Fruit fly (Drosophila melanogaster) whole organism, adult: ENCODE data around the gene CG15046.

Experiments
- CG11617 ChIP-seq: fragments of 200-800 bp; sonication (Bioruptor generic); optimal IDR thresholded peaks from 2 replicates; lab custom pipeline; 2017; ENCODE audit warnings: mild to moderate bottlenecking, missing biosample characterization, missing genetic modification reagents, missing genetic modification characterization
- CG12768 ChIP-seq: fragments of 200-800 bp; sonication (Bioruptor generic); optimal IDR thresholded peaks from 2 replicates; lab custom pipeline; 2017; ENCODE audit warnings: missing biosample characterization, missing genetic modification characterization, mild to moderate bottlenecking, moderate library complexity, missing genetic modification reagents
- CG14711 ChIP-seq: fragments of 200-800 bp; sonication (Bioruptor generic); optimal IDR thresholded peaks from 2 replicates; lab custom pipeline; 2018; ENCODE audit warnings: missing biosample characterization, mild to moderate bottlenecking, missing genetic modification characterization, moderate library complexity
- CG1620 ChIP-seq: fragments of 200-800 bp; sonication (Bioruptor generic); optimal IDR thresholded peaks from 2 replicates; lab custom pipeline; 2016; ENCODE audit warnings: missing biosample characterization, missing genetic modification characterization
- CG33017 ChIP-seq: fragments of 200-800 bp; sonication (Bioruptor generic); optimal IDR thresholded peaks from 2 replicates; lab custom pipeline; 2018; ENCODE audit warnings: missing biosample characterization, mild to moderate bottlenecking, missing genetic modification characterization, moderate library complexity
- CG7045 ChIP-seq: fragments of 200-800 bp; sonication (Bioruptor generic); optimal IDR thresholded peaks from 2 replicates; lab custom pipeline; 2017; ENCODE audit warnings: missing biosample characterization, mild to moderate bottlenecking, missing genetic modification characterization
- CG7101 ChIP-seq: fragments of 200-800 bp; sonication (Bioruptor generic); optimal IDR thresholded peaks from 2 replicates; lab custom pipeline; 2018; ENCODE audit warnings: missing biosample characterization, mild to moderate bottlenecking, missing genetic modification characterization, moderate library complexity
- Clk ChIP-seq: fragments of 200-800 bp; sonication (Bioruptor generic); optimal IDR thresholded peaks from 2 replicates; lab custom pipeline; 2017; ENCODE audit warnings: missing biosample characterization, missing genetic modification characterization
- Crg-1 ChIP-seq: fragments of 200-800 bp; sonication (Bioruptor generic); optimal IDR thresholded peaks from 2 replicates; lab custom pipeline; 2016; ENCODE audit warnings: missing biosample characterization, missing genetic modification characterization
- Hr96 ChIP-seq: fragments of 200-800 bp; sonication (Bioruptor generic); optimal IDR thresholded peaks from 2 replicates; lab custom pipeline; 2016; ENCODE audit warnings: missing biosample characterization, missing genetic modification characterization
- Mnt ChIP-seq: fragments of 200-800 bp; sonication (Bioruptor generic); optimal IDR thresholded peaks from 2 replicates; lab custom pipeline; 2016; ENCODE audit warnings: missing biosample characterization, mild to moderate bottlenecking, missing genetic modification characterization
- bab1 ChIP-seq: fragments of 200-800 bp; sonication (Bioruptor generic); optimal IDR thresholded peaks from 3 replicates; lab custom pipeline; 2019; ENCODE audit warnings: missing biosample characterization, mild to moderate bottlenecking, missing genetic modification characterization, moderate library complexity
- ovo ChIP-seq: fragments of 200-800 bp; sonication (Bioruptor generic); optimal IDR thresholded peaks from 2 replicates; lab custom pipeline; 2016; ENCODE audit warnings: missing biosample characterization, missing genetic modification characterization
- pad ChIP-seq: fragments of 200-800 bp; sonication (Bioruptor generic); optimal IDR thresholded peaks from 3 replicates; lab custom pipeline; 2017; ENCODE audit warnings: missing biosample characterization, missing genetic modification characterization, mild to moderate bottlenecking, moderate library complexity, missing genetic modification reagents
- toe ChIP-seq: fragments of 200-800 bp; sonication (Bioruptor generic); optimal IDR thresholded peaks from 2 replicates; lab custom pipeline; 2016; ENCODE audit warnings: missing biosample characterization, missing genetic modification characterization

The CG15046 gene

DNA sequence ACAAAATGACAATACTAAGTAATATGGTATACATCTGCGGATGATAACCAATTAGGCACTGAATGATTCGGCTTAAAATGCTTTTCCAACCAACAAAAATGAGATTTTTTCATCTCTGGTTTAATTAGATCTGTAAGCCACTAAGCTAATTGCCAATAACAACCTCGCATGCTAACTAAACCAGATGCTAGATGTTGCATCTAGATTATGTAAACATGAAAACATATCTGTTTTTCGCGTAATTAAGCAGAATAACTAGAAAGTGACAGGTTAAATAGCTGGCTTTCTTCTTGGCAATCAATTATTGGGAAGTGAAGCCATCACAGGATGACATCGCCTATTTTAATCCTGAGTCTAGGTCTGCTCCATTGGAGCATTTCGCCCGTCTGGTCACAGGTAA is 50.1 kb downstream of the CG15046 start, which contains the start of gene CG43841:
Gene CG43841 (plus strand): TSS at position 301 of the 400 bp plus-strand sequence.
- TF ChIP-seq CG11617 (GFP tag; lab: Kevin White, UChicago) (no peak), Hr96 (GFP tag; lab: Kevin White, UChicago) (no peak)

DNA sequence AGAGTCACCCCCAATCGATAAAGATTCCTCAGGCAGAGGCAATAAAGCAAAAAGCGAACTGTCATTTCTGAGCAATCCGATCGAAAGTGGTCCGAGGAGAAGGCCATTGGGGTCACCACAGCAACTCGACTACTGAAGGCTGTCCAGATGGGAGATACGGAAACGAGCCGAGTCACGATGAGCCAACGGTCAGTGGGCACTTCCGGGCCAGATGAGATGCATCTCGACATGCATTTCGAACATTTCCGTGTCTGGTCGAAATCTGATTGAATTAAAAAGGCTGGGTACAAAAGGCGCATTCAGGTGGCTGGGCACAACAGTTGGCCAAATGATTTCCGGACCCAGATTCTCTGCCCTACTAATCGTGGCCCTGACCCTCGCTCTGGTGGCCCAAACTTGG is 50.9 kb downstream of the CG15046 start, which contains the start of gene CG32551:
Gene CG32551 (plus strand): TSS at position 301 of the 400 bp plus-strand sequence.
- TF ChIP-seq CG1620 (GFP tag; lab: Kevin White, UChicago) (no peak), CG11617 (GFP tag; lab: Kevin White, UChicago) (no peak), bab1 (no peak), Clk (no peak), CG7045 (GFP tag; lab: Kevin White, UChicago) (no peak), Mnt (GFP tag; lab: Kevin White, UChicago) (no peak), Crg-1 (GFP tag; lab: Kevin White, UChicago) (no peak), pad (GFP tag; lab: Kevin White, UChicago) (no peak), CG12768 (no peak), toe (GFP tag; lab: Kevin White, UChicago) (no peak), CG7101 (tag; lab: Kevin White, UChicago) (no peak), CG14711 (tag; lab: Kevin White, UChicago) (no peak), ovo (GFP tag; lab: Kevin White, UChicago) (no peak), Hr96 (GFP tag; lab: Kevin White, UChicago) (no peak), CG33017 (tag; lab: Kevin White, UChicago) (no peak)
